Worm (Caenorhabditis elegans): ENCODE data around the gene wago-10.

wago-10 gene

DNA sequence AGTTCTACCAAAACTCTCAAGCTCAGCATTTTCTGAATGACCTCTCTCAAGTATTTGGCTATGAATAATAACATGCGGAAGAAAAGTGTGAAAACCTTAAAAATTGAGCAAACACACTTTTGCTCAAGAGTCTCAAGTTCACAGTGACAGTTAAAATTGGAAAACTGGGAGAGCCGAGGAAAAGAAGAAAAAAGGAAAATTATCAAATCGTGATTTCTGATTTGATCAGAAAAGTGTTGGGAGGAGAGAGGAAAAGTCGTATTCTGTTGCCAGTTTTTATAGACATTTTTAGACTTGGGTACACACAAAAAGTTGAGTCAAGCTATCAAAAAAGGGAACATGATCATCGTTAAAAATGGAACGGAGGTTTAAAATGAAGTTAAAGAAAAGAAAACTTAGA, 12.0 kb upstream of the wago-10 start:
- TF ChIP-seq nhr-80 (tag; optimal IDR thresholded peaks at IDR 0.05) (peak; percentile 71), hrde-1 (tag; optimal IDR thresholded peaks at IDR 0.05; ENCODE audit: borderline replicate concordance) (no peak), hmg-20 (GFP tag; IDR thresholded peaks at IDR 0.05) (no peak), nhr-179 (tag; optimal IDR thresholded peaks at IDR 0.05) (no peak), let-607 (tag; optimal IDR thresholded peaks at IDR 0.05) (no peak), hlh-26 (GFP tag; conservative IDR thresholded peaks at IDR 0.05) (no peak), C06A6.2 (GFP tag; conservative IDR thresholded peaks at IDR 0.05) (no peak)

DNA sequence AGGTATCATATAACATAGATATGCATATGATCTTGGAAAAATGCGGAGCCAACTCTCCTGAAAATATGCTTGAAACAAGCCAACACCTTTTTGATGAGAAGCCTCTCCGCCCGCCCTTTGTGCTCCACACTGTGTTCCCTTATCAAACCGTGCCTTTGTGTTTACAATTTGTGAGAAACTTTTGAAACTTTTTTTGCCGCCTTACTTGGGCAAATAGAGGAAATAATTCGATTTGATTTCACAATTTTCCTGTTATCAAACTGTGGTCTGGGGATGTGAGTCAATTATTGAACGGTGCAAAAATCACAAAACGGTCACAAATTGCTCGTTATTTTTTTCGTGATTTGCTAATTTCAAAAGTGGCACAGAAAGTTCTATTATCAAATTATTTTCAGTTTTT, 10.6 kb upstream of the wago-10 start:
- TF ChIP-seq cebp-1 (GFP tag; IDR thresholded peaks at IDR 0.05) = peak; percentile 60; the same call in 1 of the 2 replicates
- peak; percentile 80 for TF ChIP-seq cebp-1 (tag; optimal IDR thresholded peaks at IDR 0.05)
- peak; percentile 53 for TF ChIP-seq dox-1 (GFP tag; IDR thresholded peaks at IDR 0.05)
- TF ChIP-seq nhr-80 (tag; optimal IDR thresholded peaks at IDR 0.05) = peak; percentile 94
- TF ChIP-seq attf-3 (GFP tag; conservative IDR thresholded peaks at IDR 0.05) = no peak
- no peak for TF ChIP-seq him-1 (tag; optimal IDR thresholded peaks at IDR 0.05)
- no peak for TF ChIP-seq Y79H2A.3 (GFP tag; conservative IDR thresholded peaks at IDR 0.05)
- no peak for TF ChIP-seq ekl-4 (GFP tag; IDR thresholded peaks at IDR 0.05)
- peak; percentile 9 for TF ChIP-seq pha-4 (tag; optimal IDR thresholded peaks at IDR 0.05)
- TF ChIP-seq ets-4 (GFP tag; optimal IDR thresholded peaks at IDR 0.05) = peak; percentile 56
- no peak for TF ChIP-seq ztf-25 (GFP tag; IDR thresholded peaks at IDR 0.05)
- TF ChIP-seq pbrm-1 (GFP tag; IDR thresholded peaks at IDR 0.05) = 0 out of 2 replicates have a peak, but pooled peaks have one; percentile 25
- TF ChIP-seq attf-6 (GFP tag; IDR thresholded peaks at IDR 0.05) = no peak

DNA sequence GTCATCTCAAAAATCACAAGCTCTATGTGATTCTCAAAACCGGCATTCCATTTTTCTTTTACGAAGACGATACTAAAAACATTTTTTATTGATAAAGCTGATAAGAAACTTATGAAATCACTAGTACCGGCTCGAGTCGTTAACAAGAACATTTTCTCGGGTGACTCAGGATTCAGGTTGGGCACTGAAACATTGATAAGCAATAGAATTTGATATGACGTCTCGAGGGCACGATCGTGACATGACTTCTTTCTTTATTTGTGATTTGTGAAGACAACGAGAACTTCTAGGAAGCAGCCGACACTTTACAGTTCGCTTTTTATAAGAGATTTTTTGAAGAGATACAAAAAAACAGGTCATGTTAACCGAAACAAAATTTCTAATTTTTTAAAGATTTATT, 9.5 kb upstream of the wago-10 start:
- peak; percentile 45; the same call in 1 of the 2 replicates for TF ChIP-seq nfyb-1 (GFP tag; IDR thresholded peaks at IDR 0.05)
- no peak for TF ChIP-seq gei-17 (GFP tag; optimal IDR thresholded peaks at IDR 0.05)
- no peak for TF ChIP-seq snpc-3.4 (tag; optimal IDR thresholded peaks at IDR 0.05)
- peak; percentile 30 for TF ChIP-seq pha-4 (tag; optimal IDR thresholded peaks at IDR 0.05)
- no peak for TF ChIP-seq sdz-38 (tag; optimal IDR thresholded peaks at IDR 0.05)
- TF ChIP-seq T26A5.8 (tag; optimal IDR thresholded peaks at IDR 0.05) = no peak
- no peak for TF ChIP-seq repo-1 (tag; optimal IDR thresholded peaks at IDR 0.05)
- peak; percentile 55; the same call in 1 of the 2 replicates for TF ChIP-seq dox-1 (GFP tag; IDR thresholded peaks at IDR 0.05)
- no peak for TF ChIP-seq cebp-1 (GFP tag; IDR thresholded peaks at IDR 0.05)
- peak; percentile 68 for TF ChIP-seq cebp-1 (tag; optimal IDR thresholded peaks at IDR 0.05)
- TF ChIP-seq ceh-91 (GFP tag; IDR thresholded peaks at IDR 0.05) = no peak
- no peak for TF ChIP-seq F57A8.1 (GFP tag; optimal IDR thresholded peaks at IDR 0.05)
- TF ChIP-seq lin-35 (GFP tag; optimal IDR thresholded peaks at IDR 0.05) = no peak
- TF ChIP-seq nhr-80 (tag; optimal IDR thresholded peaks at IDR 0.05) = peak; percentile 89
- no peak for TF ChIP-seq Y79H2A.3 (GFP tag; conservative IDR thresholded peaks at IDR 0.05)
- peak; percentile 81 for TF ChIP-seq ets-4 (GFP tag; optimal IDR thresholded peaks at IDR 0.05)
- TF ChIP-seq tbp1 (GFP tag; optimal IDR thresholded peaks at IDR 0.05) = no peak
- no peak for TF ChIP-seq lin-26 (GFP tag; IDR thresholded peaks at IDR 0.05)
- TF ChIP-seq snpc-4 (GFP tag; optimal IDR thresholded peaks at IDR 0.05) = no peak
- peak; percentile 26 to 86 (median 57) for TF ChIP-seq snpc-4 (tag; optimal IDR thresholded peaks at IDR 0.05)
- TF ChIP-seq F49E8.2 (tag; optimal IDR thresholded peaks at IDR 0.05; ENCODE audit: insufficient read depth) = no peak
- TF ChIP-seq unc-62 (GFP tag; optimal IDR thresholded peaks at IDR 0.05) = peak; percentile 49
- TF ChIP-seq akir-1 (GFP tag; optimal IDR thresholded peaks at IDR 0.05) = no peak
- TF ChIP-seq tlf-1 (GFP tag; optimal IDR thresholded peaks at IDR 0.05) = no peak
- no peak for TF ChIP-seq zfh-2 (GFP tag; conservative IDR thresholded peaks at IDR 0.05)
- TF ChIP-seq rcor-1 (GFP tag; IDR thresholded peaks at IDR 0.05) = no peak
- no peak for TF ChIP-seq F39B2.1 (GFP tag; IDR thresholded peaks at IDR 0.05)
- TF ChIP-seq ccch-3 (GFP tag; optimal IDR thresholded peaks at IDR 0.05) = no peak
- peak; percentile 77 for TF ChIP-seq atf-7 (tag; optimal IDR thresholded peaks at IDR 0.05)
- TF ChIP-seq ztf-25 (GFP tag; IDR thresholded peaks at IDR 0.05) = no peak
- no peak for TF ChIP-seq ZK185.1 (tag; optimal IDR thresholded peaks at IDR 0.05; ENCODE audit: poor library complexity, severe bottlenecking)
- TF ChIP-seq ztf-18 (tag; optimal IDR thresholded peaks at IDR 0.05) = no peak
- peak; percentile 8 for TF ChIP-seq nhr-90 (tag; optimal IDR thresholded peaks at IDR 0.05)
